Worm (Caenorhabditis elegans) whole organism, early embryonic: Measurements from ENCODE around the gene tkr-1.

Experiments
- B0310.2 ChIP-seq: sonication (generic microtip); optimal IDR thresholded peaks from 2 replicates; lab custom pipeline; 2016; ENCODE audit warnings: mild to moderate bottlenecking, missing genetic modification characterization, missing compliant biosample characterization
- F13C5.2 ChIP-seq: sonication (generic microtip); optimal IDR thresholded peaks from 2 replicates; lab custom pipeline; 2017; ENCODE audit warnings: mild to moderate bottlenecking, missing genetic modification characterization, inconsistent platforms, missing compliant biosample characterization
- aly-1 ChIP-seq: sonication (generic microtip); optimal IDR thresholded peaks from 2 replicates; lab custom pipeline; 2016; ENCODE audit warnings: missing genetic modification characterization, missing compliant biosample characterization
- ama-1 ChIP-seq: fragments of 150-350 bp; optimal IDR thresholded peaks from 2 replicates; lab custom pipeline; 2014
- ceh-13 ChIP-seq: fragments of 200-800 bp; sonication (Bioruptor generic); optimal IDR thresholded peaks from 2 replicates; lab custom pipeline; 2018; ENCODE audit warnings: mild to moderate bottlenecking, missing genetic modification characterization, missing compliant biosample characterization
- ceh-36 ChIP-seq: sonication (generic microtip); optimal IDR thresholded peaks from 2 replicates; lab custom pipeline; 2016; ENCODE audit warnings: missing genetic modification characterization, inconsistent platforms, missing compliant biosample characterization
- ets-7 ChIP-seq: sonication (generic microtip); optimal IDR thresholded peaks from 2 replicates; lab custom pipeline; 2016; ENCODE audit warnings: missing genotype, missing genetic modification characterization, missing compliant biosample characterization
- flt-1 ChIP-seq: fragments of 200-800 bp; sonication (Bioruptor generic); IDR thresholded peaks from 2 replicates; pipeline ENCODE4 v1.3.6; 2022; ENCODE audit warnings: missing genetic modification characterization, missing compliant biosample characterization
- hmbx-1 ChIP-seq: sonication (generic microtip); optimal IDR thresholded peaks from 2 replicates; lab custom pipeline; 2016; ENCODE audit warnings: mild to moderate bottlenecking, missing genetic modification characterization, missing compliant biosample characterization
- hmg-4 ChIP-seq: fragments of 200-800 bp; sonication (Bioruptor generic); optimal IDR thresholded peaks from 2 replicates; lab custom pipeline; 2018; ENCODE audit warnings: mild to moderate bottlenecking, missing genetic modification characterization, missing compliant biosample characterization
- hnd-1 ChIP-seq: sonication (generic microtip); optimal IDR thresholded peaks from 2 replicates; lab custom pipeline; 2016; ENCODE audit warnings: missing genetic modification characterization, missing compliant biosample characterization
- pes-1 ChIP-seq: fragments of 200-800 bp; sonication (Bioruptor generic); IDR thresholded peaks from 2 replicates; pipeline ENCODE4 v1.3.6; 2022; ENCODE audit warnings: missing genetic modification reagents, missing genetic modification characterization, missing compliant biosample characterization
- scrt-1 ChIP-seq: fragments of 200-800 bp; sonication (Bioruptor generic); IDR thresholded peaks from 2 replicates; pipeline ENCODE4 v1.3.6; 2022; ENCODE audit warnings: missing genetic modification characterization, missing compliant biosample characterization
- sea-1 ChIP-seq: fragments of 200-800 bp; sonication (Bioruptor generic); conservative IDR thresholded peaks from 2 replicates; pipeline ENCODE4 v1.3.6; 2022; ENCODE audit warnings: missing genetic modification characterization, missing compliant biosample characterization
- tbx-11 ChIP-seq: fragments of 200-800 bp; sonication (Bioruptor generic); IDR thresholded peaks from 2 replicates; pipeline ENCODE4 v1.3.6; 2022; ENCODE audit warnings: missing genetic modification characterization, missing compliant biosample characterization
- tbx-37 ChIP-seq: fragments of 200-800 bp; sonication (Bioruptor generic); conservative IDR thresholded peaks from 2 replicates; pipeline ENCODE4 v1.3.6; 2022; ENCODE audit warnings: missing genetic modification reagents, missing genetic modification characterization, missing compliant biosample characterization
- tra-4 ChIP-seq: sonication (generic microtip); optimal IDR thresholded peaks from 2 replicates; lab custom pipeline; 2017; ENCODE audit warnings: missing genetic modification characterization, missing compliant biosample characterization

Gene tkr-1

ce11 chrIII:9373779-9374178 is 9.8 kb upstream of the tkr-1 start:
- TF ChIP-seq F13C5.2 (tag; lab: Kevin White, UChicago), result no peak
- TF ChIP-seq tbx-37 (GFP tag; lab: Robert Waterston, UW), result no peak
- no peak for TF ChIP-seq aly-1 (tag; lab: Kevin White, UChicago)
- TF ChIP-seq hmg-4 (GFP tag; lab: Kevin White, UChicago), result no peak
- TF ChIP-seq hnd-1 (tag; lab: Kevin White, UChicago), result no peak
- TF ChIP-seq ceh-13 (GFP tag; lab: Kevin White, UChicago), result no peak
- no peak for TF ChIP-seq ceh-36 (tag; lab: Kevin White, UChicago)
- TF ChIP-seq ama-1 (lab: Kevin White, UChicago), result no peak
- TF ChIP-seq ets-7, result no peak
- TF ChIP-seq hmbx-1, result no peak
- no peak for TF ChIP-seq flt-1 (GFP tag; lab: Robert Waterston, UW)
- no peak for TF ChIP-seq sea-1
- no peak for TF ChIP-seq tra-4 (tag; lab: Kevin White, UChicago)
- TF ChIP-seq scrt-1 (GFP tag; lab: Robert Waterston, UW), result no peak
- no peak for TF ChIP-seq B0310.2 (tag; lab: Kevin White, UChicago)

- TF ChIP-seq pes-1 (GFP tag; lab: Robert Waterston, UW) (no peak), tbx-11 (GFP tag; lab: Robert Waterston, UW) (no peak), hmg-4 (GFP tag; lab: Kevin White, UChicago) (no peak), ceh-13 (GFP tag; lab: Kevin White, UChicago) (no peak), ceh-36 (tag; lab: Kevin White, UChicago) (no peak), F13C5.2 (tag; lab: Kevin White, UChicago) (no peak), hmbx-1 (no peak), tra-4 (tag; lab: Kevin White, UChicago) (no peak), ets-7 (no peak), scrt-1 (GFP tag; lab: Robert Waterston, UW) (no peak)
Measured at ce11 chrIII:9376701-9377100, 6.9 kb upstream of the tkr-1 start.

ce11 chrIII:9385543-9385942 is 1.9 kb downstream of the tkr-1 start, which contains the start of gene C38C10.3:
Gene C38C10.3 (minus strand): TSS chrIII:9385643.
- no peak for TF ChIP-seq flt-1 (GFP tag; lab: Robert Waterston, UW)
- no peak for TF ChIP-seq tbx-11 (GFP tag; lab: Robert Waterston, UW)
- no peak for TF ChIP-seq hnd-1 (tag; lab: Kevin White, UChicago)
- TF ChIP-seq B0310.2 (tag; lab: Kevin White, UChicago), result no peak
- TF ChIP-seq tbx-37 (GFP tag; lab: Robert Waterston, UW), result no peak
- no peak for TF ChIP-seq ceh-13 (GFP tag; lab: Kevin White, UChicago)
- TF ChIP-seq pes-1 (GFP tag; lab: Robert Waterston, UW), result no peak
- no peak for TF ChIP-seq hmg-4 (GFP tag; lab: Kevin White, UChicago)
- TF ChIP-seq ets-7, result no peak
- TF ChIP-seq aly-1 (tag; lab: Kevin White, UChicago), result no peak
- TF ChIP-seq F13C5.2 (tag; lab: Kevin White, UChicago), result no peak
- no peak for TF ChIP-seq scrt-1 (GFP tag; lab: Robert Waterston, UW)
- no peak for TF ChIP-seq hmbx-1
- TF ChIP-seq sea-1, result no peak

ce11 chrIII:9390007-9390406 is 6.4 kb downstream of the tkr-1 start, which contains the start of gene slc-17.2:
Gene slc-17.2 (minus strand): TSS chrIII:9390107.
- TF ChIP-seq sea-1, result no peak
- TF ChIP-seq tbx-37 (GFP tag; lab: Robert Waterston, UW), result no peak
- TF ChIP-seq flt-1 (GFP tag; lab: Robert Waterston, UW), result no peak
- no peak for TF ChIP-seq hmg-4 (GFP tag; lab: Kevin White, UChicago)
- TF ChIP-seq ama-1 (lab: Kevin White, UChicago), result no peak
- TF ChIP-seq B0310.2 (tag; lab: Kevin White, UChicago), result no peak

ce11 chrIII:9390924-9391323 is 7.3 kb downstream of the tkr-1 start:
- no peak for TF ChIP-seq scrt-1 (GFP tag; lab: Robert Waterston, UW)
- no peak for TF ChIP-seq ama-1 (lab: Kevin White, UChicago)
- no peak for TF ChIP-seq tbx-37 (GFP tag; lab: Robert Waterston, UW)
- TF ChIP-seq flt-1 (GFP tag; lab: Robert Waterston, UW), result no peak
- TF ChIP-seq hmg-4 (GFP tag; lab: Kevin White, UChicago), result no peak
- TF ChIP-seq B0310.2 (tag; lab: Kevin White, UChicago), result no peak
- no peak for TF ChIP-seq sea-1
- TF ChIP-seq aly-1 (tag; lab: Kevin White, UChicago), result no peak
- no peak for TF ChIP-seq ceh-13 (GFP tag; lab: Kevin White, UChicago)
- TF ChIP-seq hmbx-1, result no peak
- no peak for TF ChIP-seq ceh-36 (tag; lab: Kevin White, UChicago)
- no peak for TF ChIP-seq pes-1 (GFP tag; lab: Robert Waterston, UW)
- TF ChIP-seq hnd-1 (tag; lab: Kevin White, UChicago), result no peak
- no peak for TF ChIP-seq tra-4 (tag; lab: Kevin White, UChicago)

- no peak for TF ChIP-seq sea-1
- TF ChIP-seq ets-7, result no peak
- no peak for TF ChIP-seq ama-1 (lab: Kevin White, UChicago)
- TF ChIP-seq F13C5.2 (tag; lab: Kevin White, UChicago), result no peak
- TF ChIP-seq tbx-11 (GFP tag; lab: Robert Waterston, UW), result no peak
- TF ChIP-seq B0310.2 (tag; lab: Kevin White, UChicago), result no peak
- TF ChIP-seq aly-1 (tag; lab: Kevin White, UChicago), result no peak
- TF ChIP-seq ceh-13 (GFP tag; lab: Kevin White, UChicago), result no peak
- no peak for TF ChIP-seq ceh-36 (tag; lab: Kevin White, UChicago)
- TF ChIP-seq flt-1 (GFP tag; lab: Robert Waterston, UW), result no peak
- no peak for TF ChIP-seq scrt-1 (GFP tag; lab: Robert Waterston, UW)
- TF ChIP-seq tbx-37 (GFP tag; lab: Robert Waterston, UW), result no peak
- no peak for TF ChIP-seq hnd-1 (tag; lab: Kevin White, UChicago)
- no peak for TF ChIP-seq hmg-4 (GFP tag; lab: Kevin White, UChicago)
- no peak for TF ChIP-seq hmbx-1
- TF ChIP-seq tra-4 (tag; lab: Kevin White, UChicago), result no peak
- TF ChIP-seq pes-1 (GFP tag; lab: Robert Waterston, UW), result no peak
Measured at ce11 chrIII:9393114-9393780, 9.7 kb downstream of the tkr-1 start, which contains the start of the genes gpr-2 and rgr-1. Gene gpr-2 (minus strand): TSS chrIII:9393164. Gene rgr-1 (plus strand): TSS chrIII:9393730.
